Worm (Caenorhabditis elegans) whole organism, late embryonic: ENCODE measurements around the gene crn-6.
A peak's percentile ranks its signal among the peaks of the same experiment; 100 is the strongest.

Experiments
- C08G9.2 ChIP-seq: sonication (generic microtip); optimal IDR thresholded peaks from 2 replicates; lab custom pipeline; 2016; ENCODE audit warnings: mild to moderate bottlenecking, missing genetic modification characterization, moderate library complexity, missing compliant biosample characterization
- C38D4.7 ChIP-seq: fragments of 200-800 bp; sonication (Bioruptor generic); optimal IDR thresholded peaks from 2 replicates; lab custom pipeline; 2018; ENCODE audit warnings: mild to moderate bottlenecking, missing genetic modification characterization, moderate library complexity, missing compliant biosample characterization
- K09A11.1 ChIP-seq: sonication (generic microtip); optimal IDR thresholded peaks from 2 replicates; lab custom pipeline; 2017; ENCODE audit warnings: antibody characterized with exemption, mild to moderate bottlenecking, missing genetic modification characterization, missing compliant biosample characterization; ENCODE audit not compliant: insufficient read depth
- T23F11.4 ChIP-seq: fragments of 200-800 bp; sonication (Bioruptor generic); optimal IDR thresholded peaks from 2 replicates; lab custom pipeline; 2018; ENCODE audit warnings: mild to moderate bottlenecking, missing genetic modification characterization, missing compliant biosample characterization
- Y22D7AL.16 ChIP-seq: sonication (generic microtip); optimal IDR thresholded peaks from 2 replicates; lab custom pipeline; 2016; ENCODE audit warnings: missing genetic modification characterization, missing compliant biosample characterization
- ahr-1 ChIP-seq: sonication (generic microtip); optimal IDR thresholded peaks from 2 replicates; lab custom pipeline; 2016; ENCODE audit warnings: missing genetic modification characterization, missing compliant biosample characterization
- ama-1 ChIP-seq: fragments of 150-350 bp; optimal IDR thresholded peaks from 2 replicates; lab custom pipeline; 2014
- ceh-19 ChIP-seq: fragments of 200-800 bp; sonication (Bioruptor generic); optimal IDR thresholded peaks from 2 replicates; lab custom pipeline; 2018; ENCODE audit warnings: mild to moderate bottlenecking, missing genetic modification characterization, missing compliant biosample characterization
- ceh-2 ChIP-seq: sonication (generic microtip); optimal IDR thresholded peaks from 2 replicates; lab custom pipeline; 2016; ENCODE audit warnings: missing genotype, missing genetic modification characterization, missing compliant biosample characterization
- ceh-22 ChIP-seq: sonication (generic microtip); optimal IDR thresholded peaks from 2 replicates; lab custom pipeline; 2017; ENCODE audit warnings: missing biosample characterization, missing genetic modification characterization
- ceh-24 ChIP-seq: sonication (generic microtip); optimal IDR thresholded peaks from 2 replicates; lab custom pipeline; 2016; ENCODE audit warnings: mild to moderate bottlenecking, missing genetic modification characterization, missing compliant biosample characterization
- ceh-30 ChIP-seq: fragments of 150-350 bp; optimal IDR thresholded peaks from 2 replicates; lab custom pipeline; 2014; ENCODE audit warnings: missing biosample characterization, missing genetic modification characterization
- ceh-34 ChIP-seq: sonication (generic microtip); optimal IDR thresholded peaks from 2 replicates; lab custom pipeline; 2016; ENCODE audit warnings: mild to moderate bottlenecking, missing genetic modification characterization, missing compliant biosample characterization
- ceh-45 ChIP-seq: fragments of 200-800 bp; sonication (Bioruptor generic); IDR thresholded peaks from 2 replicates; pipeline ENCODE4 v1.3.6; 2022; ENCODE audit warnings: missing genetic modification reagents, missing genetic modification characterization, missing compliant biosample characterization
- ceh-9 ChIP-seq: sonication (generic microtip); optimal IDR thresholded peaks from 2 replicates; lab custom pipeline; 2016; ENCODE audit warnings: mild to moderate bottlenecking, missing genetic modification characterization, inconsistent platforms, missing compliant biosample characterization
- dmd-4 ChIP-seq: sonication (generic microtip); optimal IDR thresholded peaks from 2 replicates; lab custom pipeline; 2016; ENCODE audit warnings: borderline replicate concordance, missing genetic modification characterization, missing compliant biosample characterization
- dve-1 ChIP-seq: sonication (generic microtip); optimal IDR thresholded peaks from 2 replicates; lab custom pipeline; 2017; ENCODE audit warnings: antibody characterized with exemption, mild to moderate bottlenecking, missing genetic modification characterization, missing compliant biosample characterization
- elt-2 ChIP-seq: sonication (generic microtip); optimal IDR thresholded peaks from 2 replicates; lab custom pipeline; 2016; ENCODE audit warnings: missing genetic modification reagents, missing genetic modification characterization, missing compliant biosample characterization
- ets-4 ChIP-seq: sonication (generic microtip); optimal IDR thresholded peaks from 2 replicates; lab custom pipeline; 2016; ENCODE audit warnings: missing genetic modification characterization, missing compliant biosample characterization
- eyg-1 ChIP-seq: sonication (generic microtip); optimal IDR thresholded peaks from 2 replicates; lab custom pipeline; 2016; ENCODE audit warnings: missing genotype, missing genetic modification characterization, missing compliant biosample characterization
- fkh-6 ChIP-seq: sonication (generic microtip); optimal IDR thresholded peaks from 2 replicates; lab custom pipeline; 2016; ENCODE audit warnings: missing genetic modification characterization, missing compliant biosample characterization
- hlh-13 ChIP-seq: fragments of 200-800 bp; sonication (Bioruptor generic); optimal IDR thresholded peaks from 2 replicates; lab custom pipeline; 2018; ENCODE audit warnings: mild to moderate bottlenecking, missing genetic modification characterization, missing compliant biosample characterization
- hlh-30 ChIP-seq: sonication (generic microtip); optimal IDR thresholded peaks from 2 replicates; lab custom pipeline; 2017; ENCODE audit warnings: antibody characterized with exemption, missing genetic modification characterization, missing compliant biosample characterization; ENCODE audit not compliant: insufficient read depth
- hlh-8 ChIP-seq: sonication (generic microtip); optimal IDR thresholded peaks from 2 replicates; lab custom pipeline; 2016; ENCODE audit warnings: missing genotype, missing genetic modification characterization, missing compliant biosample characterization
- lim-6 ChIP-seq: sonication (generic microtip); optimal IDR thresholded peaks from 2 replicates; lab custom pipeline; 2016; ENCODE audit warnings: missing genetic modification characterization, missing compliant biosample characterization
- lin-11 ChIP-seq: fragments of 200-800 bp; sonication (Bioruptor generic); optimal IDR thresholded peaks from 2 replicates; lab custom pipeline; 2018; ENCODE audit warnings: mild to moderate bottlenecking, missing genetic modification characterization, missing compliant biosample characterization
- madf-2 ChIP-seq: sonication (generic microtip); optimal IDR thresholded peaks from 2 replicates; lab custom pipeline; 2017; ENCODE audit warnings: missing genetic modification characterization, missing compliant biosample characterization
- nfya-1 ChIP-seq: sonication (generic microtip); optimal IDR thresholded peaks from 2 replicates; lab custom pipeline; 2017; ENCODE audit warnings: missing genetic modification characterization, mild to moderate bottlenecking, missing compliant biosample characterization, antibody characterized with exemption, moderate library complexity
- npax-4 ChIP-seq: sonication (generic microtip); optimal IDR thresholded peaks from 2 replicates; lab custom pipeline; 2016; ENCODE audit warnings: missing genetic modification characterization, missing compliant biosample characterization
- pag-3 ChIP-seq: sonication (generic microtip); optimal IDR thresholded peaks from 2 replicates; lab custom pipeline; 2016; ENCODE audit warnings: missing compliant biosample characterization, missing genetic modification characterization, borderline replicate concordance
- pha-2 ChIP-seq: sonication (generic microtip); optimal IDR thresholded peaks from 2 replicates; lab custom pipeline; 2017; ENCODE audit warnings: mild to moderate bottlenecking, missing genetic modification characterization, missing compliant biosample characterization
- pha-4 ChIP-seq: fragments of 150-350 bp; optimal IDR thresholded peaks from 2 replicates; lab custom pipeline; 2018; ENCODE audit warnings: missing biosample characterization, missing genetic modification reagents, missing genetic modification characterization
- pqm-1 ChIP-seq: sonication (generic microtip); optimal IDR thresholded peaks from 2 replicates; lab custom pipeline; 2016; ENCODE audit warnings: missing genetic modification characterization, missing compliant biosample characterization
- pros-1 ChIP-seq: fragments of 150-350 bp; optimal IDR thresholded peaks from 2 replicates; lab custom pipeline; 2014; ENCODE audit warnings: missing biosample characterization, missing genetic modification reagents, missing genetic modification characterization
- sdc-2 ChIP-seq: sonication (generic microtip); optimal IDR thresholded peaks from 2 replicates; lab custom pipeline; 2016; ENCODE audit warnings: missing genotype, missing genetic modification characterization, missing compliant biosample characterization
- sox-2 ChIP-seq: fragments of 200-800 bp; sonication (Bioruptor generic); IDR thresholded peaks from 2 replicates; pipeline ENCODE4 v1.3.6; 2022; ENCODE audit warnings: missing genetic modification reagents, missing genetic modification characterization, missing compliant biosample characterization
- unc-3 ChIP-seq, 2 experiments: fragments of 200-800 bp in 1 of 2; sonication (Bioruptor generic) in 1 of 2; sonication (generic microtip) in 1 of 2; conservative IDR thresholded peaks in 1 of 2; optimal IDR thresholded peaks in 1 of 2; 2 replicates each; pipeline versions ENCODE4 v1.3.6 to Lab custom; 2016 to 2022; ENCODE audit warnings: missing compliant biosample characterization in 2 of 2, missing genetic modification characterization in 2 of 2, missing genetic modification reagents in 1 of 2
- unc-42 ChIP-seq: sonication (generic microtip); optimal IDR thresholded peaks from 2 replicates; lab custom pipeline; 2016; ENCODE audit warnings: missing genotype, missing genetic modification characterization, missing compliant biosample characterization
- unc-55 ChIP-seq: sonication (generic microtip); optimal IDR thresholded peaks from 2 replicates; lab custom pipeline; 2017; ENCODE audit warnings: missing biosample characterization, missing genetic modification reagents, missing genetic modification characterization
- ztf-16 ChIP-seq: sonication (generic microtip); optimal IDR thresholded peaks from 2 replicates; lab custom pipeline; 2017; ENCODE audit warnings: missing genetic modification characterization, missing compliant biosample characterization

The crn-6 gene

ce11 chrIII:9361228-9361627 lies 5.8 kb upstream of the crn-6 start, which contains the start of gene flp-25:
flp-25 (plus strand) TSS chrIII:9361528.
- TF ChIP-seq ceh-30 (tag; lab: Kevin White, UChicago), result no peak
- TF ChIP-seq ceh-45, result no peak
- TF ChIP-seq C38D4.7 (GFP tag; lab: Kevin White, UChicago), result no peak
- no peak for TF ChIP-seq unc-3 (GFP tag; conservative IDR thresholded peaks at IDR 0.05; lab: Robert Waterston, UW)
- no peak for TF ChIP-seq unc-3 (tag; optimal IDR thresholded peaks at IDR 0.05; lab: Kevin White, UChicago)
- TF ChIP-seq hlh-13 (GFP tag; lab: Kevin White, UChicago), result no peak
- no peak for TF ChIP-seq pqm-1 (tag; lab: Kevin White, UChicago)
- no peak for TF ChIP-seq fkh-6 (tag; lab: Kevin White, UChicago)
- no peak for TF ChIP-seq eyg-1 (tag; lab: Kevin White, UChicago)
- TF ChIP-seq dmd-4, result no peak
- no peak for TF ChIP-seq elt-2 (tag; lab: Kevin White, UChicago)
- no peak for TF ChIP-seq ets-4 (tag; lab: Kevin White, UChicago)
- TF ChIP-seq hlh-30 (tag; lab: Kevin White, UChicago), result no peak
- TF ChIP-seq ceh-34 (tag; lab: Kevin White, UChicago), result no peak

- TF ChIP-seq pag-3 (no peak), elt-2 (tag; lab: Kevin White, UChicago) (peak; percentile 60)
Measured at ce11 chrIII:9366376-9366775, 695 bp upstream of the crn-6 start.

ce11 chrIII:9373779-9374178 lies 6.7 kb downstream of the crn-6 start:
- TF ChIP-seq ahr-1, result no peak
- no peak for TF ChIP-seq pros-1 (tag; lab: Kevin White, UChicago)
- TF ChIP-seq ceh-9 (tag; lab: Kevin White, UChicago), result no peak
- no peak for TF ChIP-seq ceh-2 (tag; lab: Kevin White, UChicago)
- TF ChIP-seq K09A11.1 (tag; lab: Kevin White, UChicago), result no peak
- no peak for TF ChIP-seq Y22D7AL.16 (tag; lab: Kevin White, UChicago)
- no peak for TF ChIP-seq lin-11 (tag; lab: Kevin White, UChicago)
- TF ChIP-seq ceh-22 (tag; lab: Kevin White, UChicago), result no peak
- TF ChIP-seq T23F11.4, result no peak
- TF ChIP-seq unc-55, result no peak
- no peak for TF ChIP-seq ztf-16 (tag; lab: Kevin White, UChicago)
- no peak for TF ChIP-seq madf-2
- no peak for TF ChIP-seq hlh-8
- TF ChIP-seq hlh-13 (GFP tag; lab: Kevin White, UChicago), result no peak
- TF ChIP-seq ceh-24 (tag; lab: Kevin White, UChicago), result no peak
- no peak for TF ChIP-seq ceh-30 (tag; lab: Kevin White, UChicago)
- no peak for TF ChIP-seq ceh-34 (tag; lab: Kevin White, UChicago)
- TF ChIP-seq, all 69 proteins: peak for 0

ce11 chrIII:9376701-9377100 lies 9.6 kb downstream of the crn-6 start:
- no peak for TF ChIP-seq C38D4.7 (GFP tag; lab: Kevin White, UChicago)
- no peak for TF ChIP-seq pha-2
- TF ChIP-seq ceh-30 (tag; lab: Kevin White, UChicago), result no peak
- no peak for TF ChIP-seq madf-2
- no peak for TF ChIP-seq ceh-19 (GFP tag; lab: Kevin White, UChicago)

ce11 chrIII:9383496-9383895 lies 16.4 kb downstream of the crn-6 start, which contains the start of gene tkr-1:
tkr-1 (plus strand) TSS chrIII:9383796.
- no peak for TF ChIP-seq nfya-1
- no peak for TF ChIP-seq sdc-2 (tag; lab: Kevin White, UChicago)
- TF ChIP-seq C38D4.7 (GFP tag; lab: Kevin White, UChicago), result no peak
- TF ChIP-seq elt-2 (tag; lab: Kevin White, UChicago), result no peak
- TF ChIP-seq npax-4 (tag; lab: Kevin White, UChicago), result no peak
- no peak for TF ChIP-seq dve-1 (tag; lab: Kevin White, UChicago)
- TF ChIP-seq pha-4 (tag; lab: Kevin White, UChicago), result no peak
- no peak for TF ChIP-seq C08G9.2 (tag; lab: Kevin White, UChicago)
- no peak for TF ChIP-seq lim-6 (tag; lab: Kevin White, UChicago)
- TF ChIP-seq ama-1 (lab: Kevin White, UChicago), result no peak
- no peak for TF ChIP-seq unc-42 (tag; lab: Kevin White, UChicago)
- TF ChIP-seq K09A11.1 (tag; lab: Kevin White, UChicago), result no peak
- TF ChIP-seq sox-2, result no peak
- TF ChIP-seq ceh-34 (tag; lab: Kevin White, UChicago), result no peak
- no peak for TF ChIP-seq ceh-22 (tag; lab: Kevin White, UChicago)
- TF ChIP-seq ceh-24 (tag; lab: Kevin White, UChicago), result no peak
- TF ChIP-seq pag-3, result no peak
